Worm (Caenorhabditis elegans) whole organism, young adult: ENCODE results near the gene F20B6.6.

Experiments
- egrh-3 ChIP-seq: fragments of 200-800 bp; sonication (Bioruptor generic); IDR thresholded peaks from 2 replicates; pipeline ENCODE4 v1.3.6; 2022; ENCODE audit warnings: missing genetic modification reagents, missing genetic modification characterization, missing compliant biosample characterization
- him-1 ChIP-seq: sonication (generic microtip); optimal IDR thresholded peaks from 2 replicates; lab custom pipeline; 2016; ENCODE audit warnings: missing genotype, missing genetic modification reagents, missing genetic modification characterization, missing compliant biosample characterization
- mes-4 ChIP-seq: sonication (generic microtip); optimal IDR thresholded peaks from 2 replicates; lab custom pipeline; 2016; ENCODE audit warnings: missing genotype, missing genetic modification characterization, missing compliant biosample characterization
- sea-2 ChIP-seq: fragments of 200-800 bp; sonication (Bioruptor generic); IDR thresholded peaks from 2 replicates; pipeline ENCODE4 v1.3.6; 2022; ENCODE audit warnings: missing genetic modification characterization, missing compliant biosample characterization
- snpc-1.3 ChIP-seq: sonication (generic microtip); optimal IDR thresholded peaks from 2 replicates; lab custom pipeline; 2017; ENCODE audit warnings: missing genetic modification characterization, mild to moderate bottlenecking, missing compliant biosample characterization, antibody characterized with exemption, moderate library complexity, missing genotype, missing genetic modification reagents; ENCODE audit not compliant: insufficient read depth
- snpc-4 ChIP-seq, 5 experiments: fragments of 150-350 bp in 1 of 5; sonication (generic microtip) in 4 of 5; optimal IDR thresholded peaks; 2 replicates each; lab custom pipeline; 2014 to 2018; ENCODE audit warnings: missing genetic modification characterization in 5 of 5, missing biosample characterization in 3 of 5, antibody characterized with exemption in 2 of 5, mild to moderate bottlenecking in 2 of 5, missing compliant biosample characterization in 2 of 5, missing genotype in 2 of 5, moderate library complexity in 2 of 5, missing genetic modification reagents in 1 of 5

DNA sequence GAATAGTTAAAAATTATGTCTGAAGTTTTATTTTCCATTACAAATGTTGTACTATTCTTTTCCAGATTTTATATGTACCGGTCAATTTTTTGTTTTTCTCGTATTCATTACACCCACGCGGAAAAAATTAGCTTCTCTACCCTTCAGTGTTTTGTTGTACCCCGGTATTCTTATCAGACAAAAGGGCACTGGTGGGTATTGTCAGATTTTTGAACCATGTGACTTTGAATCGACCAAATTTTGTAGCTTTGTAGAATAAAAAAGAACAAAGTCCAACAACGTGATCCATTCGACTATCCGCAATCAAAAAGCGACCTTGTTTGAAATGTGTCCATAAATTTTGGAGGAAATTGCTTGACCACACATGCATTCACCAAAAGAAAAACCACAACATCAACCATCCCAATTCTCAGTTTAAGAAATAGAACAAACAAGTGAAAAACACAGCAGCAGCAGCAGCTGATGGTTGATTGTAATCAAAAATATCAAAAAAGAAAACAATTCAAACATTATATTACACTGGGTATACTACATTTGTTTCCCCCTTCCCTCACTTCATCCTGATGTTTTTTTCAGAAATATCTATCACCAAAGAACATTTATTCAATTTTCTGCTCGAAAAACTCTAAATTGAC is 42.6 kb upstream of the F20B6.6 start:
- TF ChIP-seq him-1 (tag; lab: Kevin White, UChicago) (no peak), sea-2 (GFP tag; lab: Robert Waterston, UW) (no peak), snpc-1.3 (tag; lab: Kevin White, UChicago) (no peak), mes-4 (tag; lab: Kevin White, UChicago) (no peak), snpc-4 (GFP tag; optimal IDR thresholded peaks at IDR 0.05; lab: Kevin White, UChicago) (no peak), snpc-4 (tag; optimal IDR thresholded peaks at IDR 0.05; lab: Kevin White, UChicago) (no peak), egrh-3 (no peak)
